Worm (Caenorhabditis elegans) whole organism, L4 larva: ENCODE results near the gene C46C2.3.

Source experiments
- F37D6.2 ChIP-seq: sonication (generic microtip); optimal IDR thresholded peaks from 2 replicates; lab custom pipeline; 2016; ENCODE audit warnings: mild to moderate bottlenecking, missing genetic modification characterization, missing compliant biosample characterization
- T26A8.4 ChIP-seq: fragments of 200-800 bp; sonication (Bioruptor generic); IDR thresholded peaks from 2 replicates; pipeline ENCODE4 v1.3.6; 2022; ENCODE audit warnings: missing genetic modification characterization, missing compliant biosample characterization
- Y105C5A.15 ChIP-seq: fragments of 200-800 bp; sonication (Bioruptor generic); IDR thresholded peaks from 2 replicates; pipeline ENCODE4 v1.3.6; 2022; ENCODE audit warnings: missing genetic modification characterization, missing compliant biosample characterization
- aha-1 ChIP-seq: fragments of 150-350 bp; peaks from one replicate; lab custom pipeline; 2014; ENCODE audit warnings: missing biosample characterization, missing genetic modification characterization
- ama-1 ChIP-seq: fragments of 150-350 bp; optimal IDR thresholded peaks from 2 replicates; lab custom pipeline; 2014; ENCODE audit warnings: inconsistent platforms, mixed read lengths
- arid-1 ChIP-seq: fragments of 200-800 bp; sonication (Bioruptor generic); conservative IDR thresholded peaks from 2 replicates; pipeline ENCODE4 v1.3.6; 2022; ENCODE audit warnings: missing genetic modification reagents, missing genetic modification characterization, missing compliant biosample characterization
- ceh-20 ChIP-seq: fragments of 200-800 bp; sonication (Bioruptor generic); IDR thresholded peaks from 2 replicates; pipeline ENCODE4 v1.3.6; 2022; ENCODE audit warnings: missing genetic modification reagents, missing genetic modification characterization, missing compliant biosample characterization
- cey-2 ChIP-seq: sonication (generic microtip); optimal IDR thresholded peaks from 3 replicates; lab custom pipeline; 2017; ENCODE audit warnings: missing genetic modification characterization, mild to moderate bottlenecking, missing compliant biosample characterization, antibody characterized with exemption, borderline replicate concordance; ENCODE audit not compliant: insufficient read depth
- dmd-6 ChIP-seq: fragments of 200-800 bp; sonication (Bioruptor generic); IDR thresholded peaks from 2 replicates; pipeline ENCODE4 v1.3.6; 2022; ENCODE audit warnings: missing genetic modification reagents, missing genetic modification characterization, missing compliant biosample characterization
- dpl-1 ChIP-seq: fragments of 150-350 bp; optimal IDR thresholded peaks from 2 replicates; lab custom pipeline; 2014; ENCODE audit warnings: missing biosample characterization, missing genetic modification reagents, missing genetic modification characterization
- dve-1 ChIP-seq: sonication (generic microtip); optimal IDR thresholded peaks from 2 replicates; lab custom pipeline; 2017; ENCODE audit warnings: antibody characterized with exemption, mild to moderate bottlenecking, missing genetic modification characterization, missing compliant biosample characterization; ENCODE audit not compliant: insufficient read depth
- egl-43 ChIP-seq: fragments of 200-800 bp; sonication (Bioruptor generic); IDR thresholded peaks from 2 replicates; pipeline ENCODE4 v1.3.6; 2022; ENCODE audit warnings: missing genetic modification reagents, missing genetic modification characterization, missing compliant biosample characterization
- fkh-10 ChIP-seq: fragments of 150-350 bp; optimal IDR thresholded peaks from 2 replicates; lab custom pipeline; 2014; ENCODE audit warnings: missing biosample characterization, missing genetic modification reagents, missing genetic modification characterization
- hlh-30 ChIP-seq: sonication (generic microtip); optimal IDR thresholded peaks from 2 replicates; lab custom pipeline; 2017; ENCODE audit warnings: antibody characterized with exemption, mild to moderate bottlenecking, missing genetic modification characterization, missing compliant biosample characterization; ENCODE audit not compliant: insufficient read depth
- jun-1 ChIP-seq: fragments of 150-350 bp; optimal IDR thresholded peaks from 2 replicates; lab custom pipeline; 2014; ENCODE audit warnings: missing biosample characterization, missing genetic modification reagents, missing genetic modification characterization
- lim-7 ChIP-seq: fragments of 200-800 bp; sonication (Bioruptor generic); IDR thresholded peaks from 2 replicates; pipeline ENCODE4 v1.3.6; 2022; ENCODE audit warnings: missing genetic modification characterization, missing compliant biosample characterization
- lin-1 ChIP-seq: fragments of 200-800 bp; sonication (Bioruptor generic); IDR thresholded peaks from 2 replicates; pipeline ENCODE4 v1.3.6; 2022; ENCODE audit warnings: missing genetic modification reagents, missing genetic modification characterization, missing compliant biosample characterization
- lin-38 ChIP-seq: fragments of 200-800 bp; sonication (Bioruptor generic); IDR thresholded peaks from 2 replicates; pipeline ENCODE4 v1.3.6; 2022; ENCODE audit warnings: missing genetic modification reagents, missing genetic modification characterization, missing compliant biosample characterization
- lin-39 ChIP-seq: fragments of 150-350 bp; optimal IDR thresholded peaks from 2 replicates; lab custom pipeline; 2014; ENCODE audit warnings: missing biosample characterization, missing genetic modification reagents, missing genetic modification characterization
- lir-3 ChIP-seq: sonication (generic microtip); optimal IDR thresholded peaks from 2 replicates; lab custom pipeline; 2016; ENCODE audit warnings: mild to moderate bottlenecking, missing genetic modification characterization, missing compliant biosample characterization
- madf-9 ChIP-seq: fragments of 200-800 bp; sonication (Bioruptor generic); conservative IDR thresholded peaks from 2 replicates; pipeline ENCODE4 v1.3.6; 2022; ENCODE audit warnings: missing genetic modification reagents, missing genetic modification characterization, missing compliant biosample characterization
- mep-1 ChIP-seq: fragments of 150-350 bp; sonication (generic microtip); optimal IDR thresholded peaks from 3 replicates; lab custom pipeline; 2014; ENCODE audit warnings: missing biosample characterization, missing genetic modification characterization
- mes-2 ChIP-seq: sonication (generic microtip); optimal IDR thresholded peaks from 2 replicates; lab custom pipeline; 2016; ENCODE audit warnings: missing genotype, mild to moderate bottlenecking, missing genetic modification characterization, missing compliant biosample characterization; ENCODE audit not compliant: poor library complexity, severe bottlenecking
- mxl-3 ChIP-seq: fragments of 200-800 bp; sonication (Bioruptor generic); optimal IDR thresholded peaks from 2 replicates; lab custom pipeline; 2018; ENCODE audit warnings: mild to moderate bottlenecking, missing genetic modification characterization, missing compliant biosample characterization
- nhr-111 ChIP-seq: fragments of 200-800 bp; sonication (Bioruptor generic); optimal IDR thresholded peaks from 2 replicates; lab custom pipeline; 2018; ENCODE audit warnings: mild to moderate bottlenecking, missing genetic modification characterization, missing compliant biosample characterization
- nhr-237 ChIP-seq: sonication (generic microtip); optimal IDR thresholded peaks from 2 replicates; lab custom pipeline; 2017; ENCODE audit warnings: missing biosample characterization, missing genetic modification characterization
- nhr-41 ChIP-seq: fragments of 200-800 bp; sonication (Bioruptor generic); IDR thresholded peaks from 2 replicates; pipeline ENCODE4 v1.3.6; 2022; ENCODE audit warnings: missing genetic modification reagents, missing genetic modification characterization, missing compliant biosample characterization
- nhr-48 ChIP-seq: sonication (generic microtip); optimal IDR thresholded peaks from 2 replicates; lab custom pipeline; 2016; ENCODE audit warnings: mild to moderate bottlenecking, missing genetic modification characterization, missing compliant biosample characterization
- nhr-77 ChIP-seq: fragments of 150-350 bp; optimal IDR thresholded peaks from 2 replicates; lab custom pipeline; 2014; ENCODE audit warnings: missing biosample characterization, missing genetic modification characterization
- pha-4 ChIP-seq, 2 experiments: fragments of 150-350 bp in 1 of 2; fragments of 200-800 bp in 1 of 2; sonication (Bioruptor generic) in 1 of 2; IDR thresholded peaks in 1 of 2; optimal IDR thresholded peaks in 1 of 2; 2 replicates each; pipeline versions ENCODE4 v1.3.6 to Lab custom; 2014 to 2022; ENCODE audit warnings: missing genetic modification characterization in 2 of 2, missing genetic modification reagents in 2 of 2, missing biosample characterization in 1 of 2, missing compliant biosample characterization in 1 of 2
- skn-1 ChIP-seq: fragments of 150-350 bp; optimal IDR thresholded peaks from 2 replicates; lab custom pipeline; 2014; ENCODE audit warnings: missing biosample characterization, missing genetic modification characterization
- spr-3 ChIP-seq: fragments of 200-800 bp; sonication (Bioruptor generic); optimal IDR thresholded peaks from 2 replicates; lab custom pipeline; 2018; ENCODE audit warnings: mild to moderate bottlenecking, missing genetic modification characterization, missing compliant biosample characterization
- tag-97 ChIP-seq: fragments of 200-800 bp; sonication (Bioruptor generic); IDR thresholded peaks from 2 replicates; pipeline ENCODE4 v1.3.6; 2022; ENCODE audit warnings: missing genetic modification characterization, missing compliant biosample characterization
- unc-130 ChIP-seq: sonication (generic microtip); optimal IDR thresholded peaks from 2 replicates; lab custom pipeline; 2016; ENCODE audit warnings: missing genetic modification reagents, missing genetic modification characterization, missing compliant biosample characterization
- unc-62 ChIP-seq, 3 experiments: fragments of 150-350 bp in 1 of 3; sonication (generic microtip); optimal IDR thresholded peaks in 2 of 3; peaks in 1 of 3; 1 replicate in 1 of 3; 2 replicates in 2 of 3; lab custom pipeline; 2014 to 2017; ENCODE audit warnings: missing biosample characterization in 3 of 3, missing genetic modification characterization in 3 of 3, missing genetic modification reagents in 3 of 3, missing genotype in 1 of 3
- zip-11 ChIP-seq: fragments of 200-800 bp; sonication (Bioruptor generic); IDR thresholded peaks from 2 replicates; pipeline ENCODE4 v1.3.6; 2022; ENCODE audit warnings: missing genetic modification characterization, missing compliant biosample characterization
- zip-2 ChIP-seq: fragments of 150-350 bp; optimal IDR thresholded peaks from 2 replicates; lab custom pipeline; 2014; ENCODE audit warnings: missing biosample characterization, missing genetic modification characterization

C46C2.3 gene

DNA sequence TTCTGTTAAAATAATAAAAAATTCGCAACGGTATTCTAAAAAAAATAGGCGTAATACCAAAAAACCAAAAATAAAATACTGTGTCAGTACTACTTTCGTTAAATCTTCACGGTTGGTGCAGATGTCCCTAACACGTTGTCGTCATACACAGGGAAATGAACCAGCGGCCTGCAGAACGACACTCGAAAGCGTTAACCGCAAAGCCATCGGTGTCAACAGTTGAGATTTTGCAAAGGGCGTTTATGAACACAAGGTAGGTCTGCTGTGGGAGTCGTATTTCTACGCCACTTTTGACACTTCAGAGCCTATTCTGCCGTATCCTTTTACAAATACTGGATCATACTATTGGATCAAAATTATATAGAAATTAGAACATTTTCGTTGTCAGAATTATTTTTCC is 33.7 kb upstream of the C46C2.3 start (continued):
- TF ChIP-seq lin-1 (GFP tag; lab: Robert Waterston, UW) (no peak; the same call in 1 of the 2 replicates), madf-9 (GFP tag; lab: Robert Waterston, UW) (peak; percentile 70), egl-43 (GFP tag; lab: Robert Waterston, UW) (no peak), unc-62 (GFP tag; optimal IDR thresholded peaks at IDR 0.05 in 1 of 2; lab: Kevin White, UChicago) (peak in 1 of 2 experiments; percentile 91), unc-62 (tag; optimal IDR thresholded peaks at IDR 0.05; lab: Kevin White, UChicago) (no peak), dmd-6 (GFP tag; lab: Robert Waterston, UW) (peak; percentile 68), hlh-30 (tag; lab: Kevin White, UChicago) (no peak), jun-1 (tag; lab: Kevin White, UChicago) (no peak), nhr-77 (tag; lab: Kevin White, UChicago) (peak; percentile 14), Y105C5A.15 (GFP tag; lab: Robert Waterston, UW) (peak; percentile 83), fkh-10 (GFP tag; lab: Kevin White, UChicago) (peak; percentile 40), nhr-41 (GFP tag; lab: Robert Waterston, UW) (no peak), nhr-48 (tag; lab: Kevin White, UChicago) (no peak), pha-4 (GFP tag; IDR thresholded peaks at IDR 0.05; lab: Robert Waterston, UW) (peak; percentile 81), pha-4 (tag; optimal IDR thresholded peaks at IDR 0.05; lab: Kevin White, UChicago) (no peak), T26A8.4 (GFP tag; lab: Robert Waterston, UW) (no peak), spr-3 (GFP tag; lab: Kevin White, UChicago) (peak; percentile 77), skn-1 (tag; lab: Kevin White, UChicago) (no peak), ama-1 (lab: Kevin White, UChicago) (no peak), zip-2 (tag; lab: Kevin White, UChicago) (peak; percentile 44), arid-1 (GFP tag; lab: Robert Waterston, UW) (peak; percentile 81), nhr-237 (tag; lab: Kevin White, UChicago) (no peak), lin-39 (tag; lab: Kevin White, UChicago) (no peak), cey-2 (tag; lab: Kevin White, UChicago) (no peak), dpl-1 (peak; percentile 50), unc-130 (GFP tag; lab: Kevin White, UChicago) (peak; percentile 66), tag-97 (GFP tag; lab: Robert Waterston, UW) (no peak), mxl-3 (peak; percentile 90), lin-38 (GFP tag; lab: Robert Waterston, UW) (no peak; the same call in 1 of the 2 replicates), zip-11 (GFP tag; lab: Robert Waterston, UW) (peak; percentile 81; the same call in 1 of the 2 replicates), lir-3 (tag; lab: Kevin White, UChicago) (peak; percentile 46), ceh-20 (GFP tag; lab: Robert Waterston, UW) (no peak; the same call in 1 of the 2 replicates), mes-2 (tag; lab: Kevin White, UChicago) (peak; percentile 88), aha-1 (tag; lab: Kevin White, UChicago) (peak; percentile 87), F37D6.2 (tag; lab: Kevin White, UChicago) (peak; percentile 12), mep-1 (tag; lab: Kevin White, UChicago) (no peak), nhr-111 (GFP tag; lab: Kevin White, UChicago) (peak; percentile 66)

DNA sequence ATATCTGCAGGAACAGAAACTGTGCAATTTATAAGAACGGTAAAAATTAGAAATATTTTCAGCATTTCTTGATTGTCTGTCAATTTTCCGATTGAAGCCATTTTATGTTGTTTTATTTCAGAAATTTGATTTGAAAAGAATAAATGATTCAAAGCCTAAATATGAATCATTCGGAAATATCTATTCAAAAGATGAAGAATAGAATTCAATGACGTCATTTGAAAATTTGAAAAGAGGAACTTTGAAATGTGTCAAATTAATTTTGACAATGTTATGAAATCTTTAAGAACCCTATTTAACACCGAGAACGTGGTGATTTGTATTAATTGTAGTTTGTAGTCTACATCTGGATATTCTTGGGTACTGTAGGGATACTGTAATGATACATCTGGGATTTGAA is 32.4 kb upstream of the C46C2.3 start, which contains the start of gene C46C2.5:
TSS of gene C46C2.5 (minus strand) at position 101 of the 400 bp plus-strand sequence.
- TF ChIP-seq dve-1 (tag; lab: Kevin White, UChicago) (peak; percentile 23), lim-7 (GFP tag; lab: Robert Waterston, UW) (no peak), aha-1 (tag; lab: Kevin White, UChicago) (peak; percentile 28)
